Worm (Caenorhabditis elegans): ENCODE results near the gene K11D12.8.

Gene K11D12.8

DNA sequence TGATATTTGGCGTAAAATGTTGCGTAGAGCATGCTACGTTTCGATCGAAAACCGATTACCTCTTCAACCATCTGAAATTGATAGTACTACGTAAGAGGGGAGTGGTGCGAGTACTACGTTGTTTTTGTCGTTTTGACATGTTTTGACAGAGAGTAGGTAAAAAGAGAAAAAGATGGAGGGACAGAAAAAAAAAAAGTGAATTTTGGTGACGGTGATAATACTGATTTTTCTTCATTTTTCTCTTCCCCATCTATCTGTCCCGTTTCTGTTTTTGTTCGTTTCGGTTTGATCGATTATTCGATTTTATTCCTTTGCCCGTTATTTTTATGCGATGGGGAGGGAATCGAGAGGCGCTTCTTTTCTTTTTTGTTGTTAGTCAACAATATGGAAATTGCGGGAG, at the start of gene K11D12.8:
K11D12.8 (minus strand) TSS at position 77 of the 400 bp plus-strand sequence.
- TF ChIP-seq nhr-237 (tag; optimal IDR thresholded peaks at IDR 0.05) (no peak), elt-3 (tag; optimal IDR thresholded peaks at IDR 0.05) (no peak), nhr-2 (tag; optimal IDR thresholded peaks at IDR 0.05) (no peak), blmp-1 (tag; optimal IDR thresholded peaks at IDR 0.05) (no peak), sem-2 (GFP tag; optimal IDR thresholded peaks at IDR 0.05) (no peak), lin-32 (GFP tag; optimal IDR thresholded peaks at IDR 0.05) (no peak), mab-5 (tag; optimal IDR thresholded peaks at IDR 0.05) (no peak), unc-62 (GFP tag; optimal IDR thresholded peaks at IDR 0.05) (no peak)

DNA sequence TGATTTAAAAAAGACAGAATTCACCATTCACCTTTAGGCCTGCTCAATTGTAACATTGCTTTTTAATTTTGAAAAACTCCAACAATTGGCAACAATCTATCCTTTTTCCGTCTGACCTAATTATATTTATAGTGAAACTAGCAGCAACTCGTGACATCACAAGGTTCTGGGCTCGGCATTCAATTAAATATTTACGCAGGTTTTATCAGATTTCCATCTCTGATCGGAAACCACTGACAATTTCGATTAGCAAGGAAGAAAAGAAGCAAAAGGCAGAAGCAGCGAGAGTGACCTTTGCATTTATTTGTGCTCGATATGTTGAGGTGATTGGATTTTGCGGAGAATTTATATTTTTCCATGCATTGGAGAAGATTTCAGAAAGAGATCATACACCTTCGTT, 49.6 kb upstream of the K11D12.8 start:
- no peak for TF ChIP-seq nhr-28 (tag; optimal IDR thresholded peaks at IDR 0.05)
- TF ChIP-seq zip-8 (tag; optimal IDR thresholded peaks at IDR 0.05), result no peak
- no peak for TF ChIP-seq unc-62 (GFP tag; optimal IDR thresholded peaks at IDR 0.05)
- TF ChIP-seq flh-1 (GFP tag; optimal IDR thresholded peaks at IDR 0.05), result no peak
- no peak for TF ChIP-seq nhr-76 (tag; optimal IDR thresholded peaks at IDR 0.05)

DNA sequence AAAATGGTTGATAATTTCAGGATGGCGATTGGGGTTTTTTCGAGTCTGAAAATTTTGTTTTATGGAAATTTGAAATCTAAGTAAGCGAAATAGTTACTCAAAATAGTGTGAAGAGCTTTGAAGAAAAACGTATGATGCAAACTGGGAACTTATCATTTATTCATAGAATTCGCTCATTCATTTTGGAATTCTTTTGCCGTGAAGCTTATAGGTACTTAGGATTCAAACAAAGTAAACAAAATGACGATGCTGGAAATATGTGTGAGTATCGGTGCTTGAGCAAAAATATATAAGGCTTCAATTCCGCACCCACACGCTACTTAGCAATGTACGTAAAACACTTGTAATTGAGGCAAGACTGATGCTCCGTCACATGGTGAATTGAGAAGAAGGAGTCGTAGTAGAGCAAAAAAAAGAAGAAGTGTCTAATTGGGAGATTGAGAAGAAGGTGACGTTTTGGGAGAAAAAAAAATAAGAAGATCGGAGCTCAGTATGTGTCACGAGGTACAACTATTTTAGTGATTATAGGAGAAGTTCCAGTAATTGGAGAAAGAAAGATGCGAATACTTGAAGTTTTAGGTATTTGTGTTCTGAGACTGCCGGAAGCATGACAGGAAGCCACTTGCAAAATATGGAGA, 48.8 kb upstream of the K11D12.8 start, which contains the start of gene glb-32:
glb-32 (minus strand) TSS at position 51 of the 638 bp plus-strand sequence.
- no peak for TF ChIP-seq zip-8 (tag; optimal IDR thresholded peaks at IDR 0.05)
- no peak for TF ChIP-seq flh-1 (GFP tag; optimal IDR thresholded peaks at IDR 0.05)
- no peak for TF ChIP-seq ham-2 (GFP tag; optimal IDR thresholded peaks at IDR 0.05)
- TF ChIP-seq snpc-4 (tag; optimal IDR thresholded peaks at IDR 0.05), result no peak
- no peak for TF ChIP-seq unc-39 (tag; optimal IDR thresholded peaks at IDR 0.05)
- TF ChIP-seq blmp-1 (tag; optimal IDR thresholded peaks at IDR 0.05), result no peak
- no peak for TF ChIP-seq tbx-8 (GFP tag; optimal IDR thresholded peaks at IDR 0.05)
- TF ChIP-seq ceh-43 (GFP tag; optimal IDR thresholded peaks at IDR 0.05), result no peak
- TF ChIP-seq unc-62 (GFP tag; optimal IDR thresholded peaks at IDR 0.05), result no peak
- no peak for TF ChIP-seq sem-2 (GFP tag; optimal IDR thresholded peaks at IDR 0.05)
- no peak for TF ChIP-seq hlh-1 (tag; optimal IDR thresholded peaks at IDR 0.05)
- no peak for TF ChIP-seq mls-2 (tag; optimal IDR thresholded peaks at IDR 0.05)
- TF ChIP-seq elt-3 (tag; optimal IDR thresholded peaks at IDR 0.05), result no peak
- no peak for TF ChIP-seq nhr-76 (tag; optimal IDR thresholded peaks at IDR 0.05)
- TF ChIP-seq mab-5 (tag; optimal IDR thresholded peaks at IDR 0.05), result no peak
- TF ChIP-seq mep-1 (tag; optimal IDR thresholded peaks at IDR 0.05), result no peak
- no peak for TF ChIP-seq elt-1 (tag; optimal IDR thresholded peaks at IDR 0.05; ENCODE audit: borderline replicate concordance, insufficient read depth)

DNA sequence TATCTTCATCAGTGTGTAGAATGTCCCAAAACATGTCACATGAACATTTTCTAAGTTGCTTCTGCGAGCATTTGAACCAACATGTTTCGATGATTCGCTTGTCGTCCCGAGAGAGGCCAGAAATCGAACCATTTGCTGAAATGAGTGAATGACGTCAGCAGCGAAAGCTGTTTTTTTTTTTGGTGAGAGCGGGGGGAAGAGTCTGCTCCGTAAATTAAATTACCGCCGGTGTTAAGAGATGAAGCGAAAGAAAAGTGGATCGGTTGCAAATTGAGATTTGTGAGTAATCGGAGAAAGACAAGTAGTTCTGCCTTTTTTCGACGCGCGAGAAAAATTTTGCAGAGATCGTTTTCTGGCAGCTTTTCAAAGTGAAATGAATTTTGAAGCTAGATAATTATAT, 47.5 kb upstream of the K11D12.8 start:
- no peak for TF ChIP-seq hlh-1 (tag; optimal IDR thresholded peaks at IDR 0.05)
- TF ChIP-seq mab-5 (tag; optimal IDR thresholded peaks at IDR 0.05), result no peak
- no peak for TF ChIP-seq nhr-237 (tag; optimal IDR thresholded peaks at IDR 0.05)

DNA sequence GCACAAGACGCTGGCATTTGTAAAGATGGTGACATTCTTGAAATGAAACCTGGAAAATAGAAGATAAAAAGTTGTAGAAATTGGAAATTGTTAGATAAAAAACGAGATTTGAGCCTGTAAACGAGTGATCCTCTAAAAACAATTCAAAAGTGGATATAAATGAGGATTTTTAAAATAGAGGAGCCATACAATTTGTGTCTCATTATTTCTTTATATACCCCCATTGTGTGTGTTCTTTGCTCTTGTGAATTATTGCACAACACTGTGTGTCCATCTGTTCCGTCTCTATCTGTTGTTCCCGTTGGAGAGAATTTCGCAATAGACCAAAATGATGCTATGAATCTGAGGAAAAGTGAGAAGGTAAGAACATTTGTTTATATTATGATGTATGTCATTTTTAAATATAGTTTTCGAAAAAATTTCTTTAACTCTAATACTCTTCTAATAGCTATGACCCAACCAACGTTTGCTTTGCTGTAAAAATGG, 46.2 kb upstream of the K11D12.8 start, which contains the start of gene Y58A7A.5:
Y58A7A.5 (minus strand) TSS at position 51 of the 486 bp plus-strand sequence.
- TF ChIP-seq elt-1 (tag; optimal IDR thresholded peaks at IDR 0.05; ENCODE audit: borderline replicate concordance, insufficient read depth) (no peak), mab-5 (tag; optimal IDR thresholded peaks at IDR 0.05) (no peak), flh-1 (GFP tag; optimal IDR thresholded peaks at IDR 0.05) (no peak), unc-120 (tag; optimal IDR thresholded peaks at IDR 0.05; ENCODE audit: poor library complexity, severe bottlenecking) (no peak), tbx-8 (GFP tag; optimal IDR thresholded peaks at IDR 0.05) (no peak), zip-8 (tag; optimal IDR thresholded peaks at IDR 0.05) (peak; percentile 15), blmp-1 (tag; optimal IDR thresholded peaks at IDR 0.05) (no peak), mep-1 (tag; optimal IDR thresholded peaks at IDR 0.05) (no peak)

DNA sequence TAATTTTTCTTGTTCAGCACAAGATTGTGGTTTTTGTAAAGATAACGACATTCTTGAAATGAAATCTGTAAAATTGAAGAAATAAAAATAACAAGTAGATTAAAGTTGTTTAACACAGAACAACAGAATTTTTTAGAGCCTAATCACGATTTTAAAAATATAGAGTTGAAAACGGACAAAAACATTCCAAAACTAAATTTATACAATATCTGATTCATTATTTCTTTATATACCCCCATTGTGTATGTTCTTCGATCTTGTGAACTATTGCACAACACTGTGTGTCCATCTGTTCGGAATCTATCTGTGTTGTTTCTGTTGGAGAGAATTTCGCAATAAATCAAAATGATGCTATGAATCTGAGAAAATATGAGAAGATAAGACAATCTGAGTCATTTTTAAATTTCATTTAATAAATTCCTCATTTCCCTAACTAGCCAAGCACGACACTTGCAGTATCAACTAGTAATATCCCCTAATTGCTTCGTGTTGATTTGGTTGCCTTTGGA, 44.2 kb upstream of the K11D12.8 start, which contains the start of gene Y58A7A.4:
Y58A7A.4 (minus strand) TSS at position 51 of the 509 bp plus-strand sequence.
- TF ChIP-seq bed-3 (GFP tag; optimal IDR thresholded peaks at IDR 0.05), result no peak
- TF ChIP-seq ham-2 (GFP tag; optimal IDR thresholded peaks at IDR 0.05), result no peak
- no peak for TF ChIP-seq ceh-39 (tag; optimal IDR thresholded peaks at IDR 0.05)
- no peak for TF ChIP-seq unc-62 (GFP tag; optimal IDR thresholded peaks at IDR 0.05)
- no peak for TF ChIP-seq lsy-2 (tag; optimal IDR thresholded peaks at IDR 0.05)
